Fruit fly (Drosophila melanogaster) whole organism, larva: ENCODE results near the gene CG15528.

Source experiments
- noc ChIP-seq: fragments of 200-800 bp; sonication (Bioruptor generic); optimal IDR thresholded peaks from 3 replicates; lab custom pipeline; 2019; ENCODE audit warnings: missing biosample characterization, mild to moderate bottlenecking, missing genetic modification characterization, moderate library complexity

CG15528 gene

dm6 chr3R:30051933-30052332, at the start of gene CG15528:
Gene CG15528, minus strand, starts transcription at chr3R:30052112.
- no peak for TF ChIP-seq noc (tag; lab: Kevin White, UChicago)

dm6 chr3R:30101389-30101935, 49.5 kb upstream of the CG15528 start:
- no peak for TF ChIP-seq noc (tag; lab: Kevin White, UChicago)

- no peak for TF ChIP-seq noc (tag; lab: Kevin White, UChicago)
Observed at dm6 chr3R:30100976-30101332, 49.0 kb upstream of the CG15528 start.

dm6 chr3R:30100325-30100975, 48.5 kb upstream of the CG15528 start:
- TF ChIP-seq noc (tag; lab: Kevin White, UChicago) = no peak

dm6 chr3R:30099341-30099871, 47.5 kb upstream of the CG15528 start:
- TF ChIP-seq noc (tag; lab: Kevin White, UChicago) = peak; percentile 10

- no peak for TF ChIP-seq noc (tag; lab: Kevin White, UChicago)
Observed at dm6 chr3R:30098229-30098628, 46.3 kb upstream of the CG15528 start.

- peak; percentile 79 for TF ChIP-seq noc (tag; lab: Kevin White, UChicago)
Observed at dm6 chr3R:30095855-30096254, 43.9 kb upstream of the CG15528 start.

dm6 chr3R:30095381-30095780, 43.5 kb upstream of the CG15528 start:
- no peak for TF ChIP-seq noc (tag; lab: Kevin White, UChicago)

dm6 chr3R:30092700-30093044, 40.8 kb upstream of the CG15528 start:
- peak; percentile 65 for TF ChIP-seq noc (tag; lab: Kevin White, UChicago)

dm6 chr3R:30091795-30092699, 40.1 kb upstream of the CG15528 start:
- no peak for TF ChIP-seq noc (tag; lab: Kevin White, UChicago)

dm6 chr3R:30090261-30091006, 38.5 kb upstream of the CG15528 start:
- no peak for TF ChIP-seq noc (tag; lab: Kevin White, UChicago)

- peak; percentile 20 for TF ChIP-seq noc (tag; lab: Kevin White, UChicago)
Observed at dm6 chr3R:30084137-30084536, 32.2 kb upstream of the CG15528 start.

dm6 chr3R:30083215-30083614, 31.3 kb upstream of the CG15528 start:
- no peak for TF ChIP-seq noc (tag; lab: Kevin White, UChicago)

- no peak for TF ChIP-seq noc (tag; lab: Kevin White, UChicago)
Observed at dm6 chr3R:30076088-30076487, 24.2 kb upstream of the CG15528 start.

dm6 chr3R:30071827-30072226, 19.9 kb upstream of the CG15528 start:
- TF ChIP-seq noc (tag; lab: Kevin White, UChicago) = no peak

dm6 chr3R:30070198-30070597, 18.3 kb upstream of the CG15528 start:
- no peak for TF ChIP-seq noc (tag; lab: Kevin White, UChicago)
